Comparison of ENCODE assay signal across 1 fruit fly cellular context in the genomic region with DNA sequence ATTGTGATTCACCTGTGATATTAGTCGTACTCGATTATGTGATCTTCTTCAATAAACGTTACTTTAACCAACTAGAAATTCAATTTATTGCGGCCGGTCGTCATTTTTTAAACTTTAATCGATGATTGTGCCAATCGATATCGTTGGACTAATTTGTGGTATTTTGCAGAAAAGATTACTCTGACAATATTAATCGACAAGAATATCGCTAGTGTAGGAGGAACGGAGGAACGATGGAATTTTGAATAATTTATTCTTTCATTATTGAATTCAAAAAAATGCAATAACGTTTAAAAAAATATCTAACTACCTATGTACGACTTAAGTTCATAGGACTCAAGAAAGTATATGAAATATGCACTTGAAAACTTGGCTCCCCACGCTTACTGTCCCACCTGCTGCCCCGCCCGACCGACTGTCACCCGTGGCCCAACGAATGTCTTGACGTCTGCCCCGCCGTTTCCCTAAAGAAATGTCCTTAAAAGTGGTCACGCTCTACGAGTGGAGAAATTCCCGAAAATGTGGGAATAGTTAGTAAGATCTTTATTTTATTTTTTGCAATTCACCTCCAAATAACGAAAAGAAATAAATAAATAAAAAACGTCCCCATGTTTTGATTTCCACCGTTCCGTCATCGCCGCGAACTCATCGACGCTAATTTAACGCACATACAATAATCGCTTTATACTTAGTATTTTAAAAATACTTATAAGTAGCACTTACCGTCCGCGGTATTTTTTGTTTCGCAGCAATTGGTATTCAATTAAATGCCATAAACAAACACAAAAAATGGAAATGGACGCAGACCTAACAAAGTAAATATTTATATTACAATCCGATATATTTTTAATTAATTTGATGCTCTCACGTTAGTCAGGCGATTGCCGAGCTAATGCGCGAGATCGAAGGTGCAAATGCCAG.
TF ChIP-seq lines count a peak whose summit lies in the region.

TSS of gene CG14074 (plus strand) at position 779 of the 921 bp plus-strand sequence.

TF ChIP-seq in whole organism, embryonic, 481 proteins besides CTCF, POLR2A, EP300 and RAD21 (continued from another document and continues in another):
- peak; percentile 63; the same call in 1 of the 4 replicates for TF ChIP-seq Dll (GFP tag; IDR thresholded peaks at IDR 0.05; lab: Robert Waterston, UW; ENCODE audit: partially characterized antibody)
- peak; percentile 48 for TF ChIP-seq stwl (tag; optimal IDR thresholded peaks at IDR 0.05; lab: Kevin White, UChicago)
- peak; percentile 48 for TF ChIP-seq pzg (GFP tag; optimal IDR thresholded peaks at IDR 0.05; lab: Kevin White, UChicago)
- TF ChIP-seq Aef1 (GFP tag; IDR thresholded peaks at IDR 0.05; lab: Robert Waterston, UW): no peak
- TF ChIP-seq Poxn (GFP tag; IDR thresholded peaks at IDR 0.05; lab: Robert Waterston, UW): no peak
- no peak for TF ChIP-seq Pdp1 (GFP tag; optimal IDR thresholded peaks at IDR 0.05; lab: Kevin White, UChicago)
- no peak for TF ChIP-seq ERR (GFP tag; optimal IDR thresholded peaks at IDR 0.05; lab: Kevin White, UChicago)
- no peak for TF ChIP-seq CG10431 (GFP tag; optimal IDR thresholded peaks at IDR 0.05; lab: Kevin White, UChicago)
- TF ChIP-seq tgo (GFP tag; IDR thresholded peaks at IDR 0.05; lab: Robert Waterston, UW): no peak
- TF ChIP-seq kni (GFP tag; optimal IDR thresholded peaks at IDR 0.05; lab: Kevin White, UChicago): no peak
- no peak for TF ChIP-seq CG8281 (tag; optimal IDR thresholded peaks at IDR 0.05; lab: Kevin White, UChicago)
- no peak for TF ChIP-seq Bgb (GFP tag; IDR thresholded peaks at IDR 0.05; lab: Robert Waterston, UW; ENCODE audit: partially characterized antibody)
- peak; percentile 44 for TF ChIP-seq Sry-δ (GFP tag; optimal IDR thresholded peaks at IDR 0.05; lab: Kevin White, UChicago)
- TF ChIP-seq NfI (GFP tag; optimal IDR thresholded peaks at IDR 0.05; lab: Kevin White, UChicago): no peak
- no peak for TF ChIP-seq luna (GFP tag; optimal IDR thresholded peaks at IDR 0.05; lab: Kevin White, UChicago)
- TF ChIP-seq CG3838 (GFP tag; optimal IDR thresholded peaks at IDR 0.05; lab: Kevin White, UChicago): no peak
- no peak for TF ChIP-seq HLHmδ (GFP tag; optimal IDR thresholded peaks at IDR 0.05; lab: Kevin White, UChicago)
- TF ChIP-seq CG33557 (GFP tag; optimal IDR thresholded peaks at IDR 0.05; lab: Kevin White, UChicago): no peak
- no peak for TF ChIP-seq pho (GFP tag; optimal IDR thresholded peaks at IDR 0.05; lab: Kevin White, UChicago)
- no peak for TF ChIP-seq CG34376 (GFP tag; optimal IDR thresholded peaks at IDR 0.05; lab: Kevin White, UChicago)
- TF ChIP-seq CG43689 (GFP tag; IDR thresholded peaks at IDR 0.05; lab: Robert Waterston, UW): no peak
- no peak for TF ChIP-seq CG6175 (GFP tag; IDR thresholded peaks at IDR 0.05; lab: Robert Waterston, UW)
- TF ChIP-seq knrl (GFP tag; IDR thresholded peaks at IDR 0.05; lab: Robert Waterston, UW; ENCODE audit: partially characterized antibody): no peak
- no peak for TF ChIP-seq maf-S (GFP tag; optimal IDR thresholded peaks at IDR 0.05; lab: Kevin White, UChicago)
- TF ChIP-seq dmrt11E (tag; optimal IDR thresholded peaks at IDR 0.05; lab: Kevin White, UChicago): no peak
- TF ChIP-seq Nf-YC (tag; optimal IDR thresholded peaks at IDR 0.05; lab: Kevin White, UChicago): no peak
- TF ChIP-seq fd102C (GFP tag; optimal IDR thresholded peaks at IDR 0.05; lab: Kevin White, UChicago): no peak
- TF ChIP-seq Hmx (GFP tag; optimal IDR thresholded peaks at IDR 0.05; lab: Kevin White, UChicago): no peak
- no peak for TF ChIP-seq dpn (GFP tag; optimal IDR thresholded peaks at IDR 0.05; lab: Kevin White, UChicago)
- no peak for TF ChIP-seq mirr (GFP tag; optimal IDR thresholded peaks at IDR 0.05; lab: Kevin White, UChicago)
- no peak for TF ChIP-seq CG32772 (GFP tag; IDR thresholded peaks at IDR 0.05; lab: Robert Waterston, UW)
- TF ChIP-seq D19A (tag; optimal IDR thresholded peaks at IDR 0.05; lab: Kevin White, UChicago): no peak
- TF ChIP-seq CG13775 (GFP tag; optimal IDR thresholded peaks at IDR 0.05; lab: Kevin White, UChicago): no peak
- peak; percentile 7 for TF ChIP-seq Hsf (GFP tag; optimal IDR thresholded peaks at IDR 0.05; lab: Kevin White, UChicago)
- TF ChIP-seq CG1603 (tag; optimal IDR thresholded peaks at IDR 0.05; lab: Kevin White, UChicago): peak; percentile 63
- TF ChIP-seq CG3847 (GFP tag; IDR thresholded peaks at IDR 0.05; lab: Robert Waterston, UW): no peak
- TF ChIP-seq nerfin-1 (tag; optimal IDR thresholded peaks at IDR 0.05; lab: Kevin White, UChicago): no peak
- no peak for TF ChIP-seq CG17568 (GFP tag; optimal IDR thresholded peaks at IDR 0.05; lab: Kevin White, UChicago)
- peak; percentile 69; the same call in 1 of the 2 replicates for TF ChIP-seq ato (GFP tag; IDR thresholded peaks at IDR 0.05; lab: Robert Waterston, UW; ENCODE audit: partially characterized antibody)
- TF ChIP-seq CG17361 (GFP tag; IDR thresholded peaks at IDR 0.05; lab: Robert Waterston, UW): 0 out of 3 replicates have a peak, but pooled peaks have one; percentile 36
- peak; percentile 13 for TF ChIP-seq CG4617 (GFP tag; optimal IDR thresholded peaks at IDR 0.05; lab: Kevin White, UChicago; ENCODE audit: borderline replicate concordance)
- no peak for TF ChIP-seq prd (optimal IDR thresholded peaks at IDR 0.05; lab: Kevin White, UChicago)
- TF ChIP-seq prd (GFP tag; IDR thresholded peaks at IDR 0.05; lab: Robert Waterston, UW): no peak
- TF ChIP-seq row (GFP tag; IDR thresholded peaks at IDR 0.05; lab: Robert Waterston, UW): peak; percentile 45; the same call in 2 of the 3 replicates
- no peak for TF ChIP-seq CG2889 (GFP tag; IDR thresholded peaks at IDR 0.05; lab: Robert Waterston, UW)
- TF ChIP-seq Six4 (GFP tag; optimal IDR thresholded peaks at IDR 0.05; lab: Kevin White, UChicago): no peak
- no peak for TF ChIP-seq Ssrp (tag; optimal IDR thresholded peaks at IDR 0.05; lab: Kevin White, UChicago)
- no peak for TF ChIP-seq CG9215 (GFP tag; IDR thresholded peaks at IDR 0.05; lab: Robert Waterston, UW)
- TF ChIP-seq Deaf1 (tag; optimal IDR thresholded peaks at IDR 0.05; lab: Kevin White, UChicago): no peak
- TF ChIP-seq B-H2 (GFP tag; optimal IDR thresholded peaks at IDR 0.05; lab: Kevin White, UChicago): no peak
- no peak for TF ChIP-seq H2.0 (GFP tag; IDR thresholded peaks at IDR 0.05; lab: Robert Waterston, UW)
- peak; percentile 90 for TF ChIP-seq pfk (GFP tag; optimal IDR thresholded peaks at IDR 0.05; lab: Kevin White, UChicago)
- TF ChIP-seq sens (GFP tag; lab: Kevin White, UChicago): no peak
- TF ChIP-seq ac (GFP tag; optimal IDR thresholded peaks at IDR 0.05; lab: Kevin White, UChicago): no peak
- peak; percentile 5 for TF ChIP-seq zen (tag; optimal IDR thresholded peaks at IDR 0.05; lab: Kevin White, UChicago)
- TF ChIP-seq CG34224 (GFP tag; IDR thresholded peaks at IDR 0.05; lab: Robert Waterston, UW; ENCODE audit: partially characterized antibody): peak; percentile 59
- no peak for TF ChIP-seq E2f1 (GFP tag; IDR thresholded peaks at IDR 0.05; lab: Robert Waterston, UW)
- TF ChIP-seq Kr (GFP tag; optimal IDR thresholded peaks at IDR 0.05; lab: Kevin White, UChicago): no peak
- no peak for TF ChIP-seq slou (GFP tag; optimal IDR thresholded peaks at IDR 0.05; lab: Kevin White, UChicago)
- no peak for TF ChIP-seq CG10565 (GFP tag; optimal IDR thresholded peaks at IDR 0.05; lab: Kevin White, UChicago)
- no peak for TF ChIP-seq org-1 (GFP tag; optimal IDR thresholded peaks at IDR 0.05; lab: Kevin White, UChicago)
- TF ChIP-seq CG9817 (tag; optimal IDR thresholded peaks at IDR 0.05; lab: Kevin White, UChicago): no peak
- TF ChIP-seq CG12071 (GFP tag; optimal IDR thresholded peaks at IDR 0.05; lab: Kevin White, UChicago): no peak
- TF ChIP-seq CG7963 (GFP tag; IDR thresholded peaks at IDR 0.05; lab: Robert Waterston, UW; ENCODE audit: partially characterized antibody): peak; percentile 68
- TF ChIP-seq unc-4 (GFP tag; IDR thresholded peaks at IDR 0.05; lab: Robert Waterston, UW; ENCODE audit: partially characterized antibody): peak; percentile 64
- TF ChIP-seq Hr39 (optimal IDR thresholded peaks at IDR 0.05; lab: Kevin White, UChicago): no peak
- no peak for TF ChIP-seq CG13424 (tag; optimal IDR thresholded peaks at IDR 0.05; lab: Kevin White, UChicago)
- no peak for TF ChIP-seq CG8089 (GFP tag; optimal IDR thresholded peaks at IDR 0.05; lab: Kevin White, UChicago)
- no peak for TF ChIP-seq ewg (GFP tag; optimal IDR thresholded peaks at IDR 0.05; lab: Kevin White, UChicago)
- no peak for TF ChIP-seq nmo (GFP tag; optimal IDR thresholded peaks at IDR 0.05; lab: Kevin White, UChicago)
- no peak for TF ChIP-seq CG11247 (GFP tag; IDR thresholded peaks at IDR 0.05; lab: Robert Waterston, UW)
- TF ChIP-seq slp2 (GFP tag; optimal IDR thresholded peaks at IDR 0.05; lab: Kevin White, UChicago): no peak
- no peak for TF ChIP-seq tx (GFP tag; optimal IDR thresholded peaks at IDR 0.05; lab: Kevin White, UChicago)
- TF ChIP-seq ems (GFP tag; optimal IDR thresholded peaks at IDR 0.05; lab: Kevin White, UChicago): no peak
- TF ChIP-seq MESR4 (GFP tag; optimal IDR thresholded peaks at IDR 0.05; lab: Kevin White, UChicago): peak; percentile 47
- no peak for TF ChIP-seq sisA (GFP tag; IDR thresholded peaks at IDR 0.05; lab: Robert Waterston, UW)
- no peak for TF ChIP-seq CG12155 (GFP tag; optimal IDR thresholded peaks at IDR 0.05; lab: Kevin White, UChicago)
- TF ChIP-seq wdn (GFP tag; IDR thresholded peaks at IDR 0.05; lab: Robert Waterston, UW): no peak
- TF ChIP-seq CG16779 (GFP tag; IDR thresholded peaks at IDR 0.05; lab: Robert Waterston, UW): no peak
- TF ChIP-seq CG13123 (GFP tag; optimal IDR thresholded peaks at IDR 0.05; lab: Kevin White, UChicago): no peak
- no peak for TF ChIP-seq dmrt99B (tag; optimal IDR thresholded peaks at IDR 0.05; lab: Kevin White, UChicago)
- no peak for TF ChIP-seq CG31224 (GFP tag; IDR thresholded peaks at IDR 0.05; lab: Robert Waterston, UW)
- no peak for TF ChIP-seq TFAM (GFP tag; optimal IDR thresholded peaks at IDR 0.05; lab: Kevin White, UChicago)
- TF ChIP-seq CG10543 (GFP tag; optimal IDR thresholded peaks at IDR 0.05; lab: Kevin White, UChicago): no peak
- no peak for TF ChIP-seq YL-1 (GFP tag; optimal IDR thresholded peaks at IDR 0.05; lab: Kevin White, UChicago)
- no peak for TF ChIP-seq CG4820 (GFP tag; optimal IDR thresholded peaks at IDR 0.05; lab: Kevin White, UChicago)
- TF ChIP-seq Elba2 (GFP tag; optimal IDR thresholded peaks at IDR 0.05; lab: Kevin White, UChicago): no peak
- no peak for TF ChIP-seq Dek (tag; optimal IDR thresholded peaks at IDR 0.05; lab: Kevin White, UChicago)
- no peak for TF ChIP-seq CG11398 (GFP tag; optimal IDR thresholded peaks at IDR 0.05; lab: Kevin White, UChicago)
- TF ChIP-seq Trl (optimal IDR thresholded peaks at IDR 0.05; lab: Kevin White, UChicago): no peak
- TF ChIP-seq Trl (GFP tag; optimal IDR thresholded peaks at IDR 0.05; lab: Kevin White, UChicago): no peak
- no peak for TF ChIP-seq pnt (GFP tag; optimal IDR thresholded peaks at IDR 0.05; lab: Kevin White, UChicago)
- TF ChIP-seq Bteb2 (GFP tag; optimal IDR thresholded peaks at IDR 0.05; lab: Kevin White, UChicago): no peak
- TF ChIP-seq btn (GFP tag; optimal IDR thresholded peaks at IDR 0.05; lab: Kevin White, UChicago): no peak
- no peak for TF ChIP-seq CG1647 (GFP tag; optimal IDR thresholded peaks at IDR 0.05; lab: Kevin White, UChicago)
- peak; percentile 30 for TF ChIP-seq Myb (GFP tag; optimal IDR thresholded peaks at IDR 0.05; lab: Kevin White, UChicago)
- TF ChIP-seq disco-r (GFP tag; optimal IDR thresholded peaks at IDR 0.05; lab: Kevin White, UChicago): no peak
- no peak for TF ChIP-seq Mad (GFP tag; optimal IDR thresholded peaks at IDR 0.05; lab: Kevin White, UChicago)
- TF ChIP-seq CG12219 (GFP tag; optimal IDR thresholded peaks at IDR 0.05; lab: Kevin White, UChicago): no peak
- TF ChIP-seq fd64A (GFP tag; optimal IDR thresholded peaks at IDR 0.05; lab: Kevin White, UChicago): no peak
- TF ChIP-seq ind (GFP tag; optimal IDR thresholded peaks at IDR 0.05; lab: Kevin White, UChicago): no peak
- no peak for TF ChIP-seq bsh (GFP tag; optimal IDR thresholded peaks at IDR 0.05; lab: Kevin White, UChicago)
- no peak for TF ChIP-seq jumu (GFP tag; optimal IDR thresholded peaks at IDR 0.05; lab: Kevin White, UChicago)
- no peak for TF ChIP-seq CG14441 (GFP tag; IDR thresholded peaks at IDR 0.05; lab: Robert Waterston, UW)
- no peak for TF ChIP-seq Nf-YA (GFP tag; IDR thresholded peaks at IDR 0.05; lab: Robert Waterston, UW)
- no peak for TF ChIP-seq CG8944 (GFP tag; optimal IDR thresholded peaks at IDR 0.05; lab: Kevin White, UChicago)
- TF ChIP-seq CG10321 (GFP tag; IDR thresholded peaks at IDR 0.05; lab: Robert Waterston, UW): no peak
- no peak for TF ChIP-seq cato (GFP tag; optimal IDR thresholded peaks at IDR 0.05; lab: Kevin White, UChicago; ENCODE audit: borderline replicate concordance)
- no peak for TF ChIP-seq Oli (tag; optimal IDR thresholded peaks at IDR 0.05; lab: Kevin White, UChicago)
- no peak for TF ChIP-seq p53 (GFP tag; optimal IDR thresholded peaks at IDR 0.05; lab: Kevin White, UChicago)
- no peak for TF ChIP-seq CG11093 (GFP tag; IDR thresholded peaks at IDR 0.05; lab: Robert Waterston, UW)
- no peak for TF ChIP-seq CG14965 (GFP tag; optimal IDR thresholded peaks at IDR 0.05; lab: Kevin White, UChicago; ENCODE audit: borderline replicate concordance)
- peak; percentile 59; the same call in 2 of the 3 replicates for TF ChIP-seq HLH4C (GFP tag; IDR thresholded peaks at IDR 0.05; lab: Robert Waterston, UW; ENCODE audit: partially characterized antibody)
- TF ChIP-seq wor (GFP tag; IDR thresholded peaks at IDR 0.05; lab: Robert Waterston, UW): no peak
- no peak for TF ChIP-seq Lim3 (GFP tag; IDR thresholded peaks at IDR 0.05; lab: Robert Waterston, UW)
- peak; percentile 18 for TF ChIP-seq CG9797 (GFP tag; optimal IDR thresholded peaks at IDR 0.05; lab: Kevin White, UChicago)
- no peak for TF ChIP-seq toy (GFP tag; IDR thresholded peaks at IDR 0.05; lab: Robert Waterston, UW)
- no peak for TF ChIP-seq caup (GFP tag; optimal IDR thresholded peaks at IDR 0.05; lab: Kevin White, UChicago; ENCODE audit: severe bottlenecking)
- TF ChIP-seq peb (GFP tag; IDR thresholded peaks at IDR 0.05; lab: Robert Waterston, UW): no peak
- no peak for TF ChIP-seq Hr3 (GFP tag; optimal IDR thresholded peaks at IDR 0.05; lab: Kevin White, UChicago)
- TF ChIP-seq CG16815 (GFP tag; optimal IDR thresholded peaks at IDR 0.05; lab: Kevin White, UChicago): no peak
- TF ChIP-seq br (optimal IDR thresholded peaks at IDR 0.05; lab: Kevin White, UChicago): no peak
- TF ChIP-seq Opbp (GFP tag; IDR thresholded peaks at IDR 0.05; lab: Robert Waterston, UW; ENCODE audit: partially characterized antibody): peak; percentile 78; the same call in 2 of the 3 replicates
- TF ChIP-seq ssp (GFP tag; IDR thresholded peaks at IDR 0.05; lab: Robert Waterston, UW): no peak
- no peak for TF ChIP-seq CG2199 (GFP tag; IDR thresholded peaks at IDR 0.05; lab: Robert Waterston, UW)
